Worm (Caenorhabditis elegans) whole organism, L4 larva: ENCODE measurements around the gene K07B1.7.

ENCODE experiments used
- D1046.2 ChIP-seq: fragments of 200-800 bp; sonication (Bioruptor generic); IDR thresholded peaks from 2 replicates; pipeline ENCODE4 v1.3.6; 2022; ENCODE audit warnings: missing genetic modification characterization, missing compliant biosample characterization
- F26F4.8 ChIP-seq: fragments of 200-800 bp; sonication (Bioruptor generic); conservative IDR thresholded peaks from 2 replicates; pipeline ENCODE4 v1.3.6; 2022; ENCODE audit warnings: missing genetic modification characterization, missing compliant biosample characterization
- F44E2.7 ChIP-seq: fragments of 200-800 bp; sonication (Bioruptor generic); IDR thresholded peaks from 2 replicates; pipeline ENCODE4 v2.1.2; 2022; ENCODE audit warnings: missing genetic modification characterization, missing compliant biosample characterization
- F49E8.2 ChIP-seq: sonication (generic microtip); optimal IDR thresholded peaks from 2 replicates; lab custom pipeline; 2016; ENCODE audit warnings: missing compliant biosample characterization, mild to moderate bottlenecking, missing genetic modification characterization, borderline replicate concordance
- R02D3.7 ChIP-seq: fragments of 150-350 bp; sonication (generic microtip); optimal IDR thresholded peaks from 3 replicates; lab custom pipeline; 2014; ENCODE audit warnings: missing biosample characterization, missing genetic modification characterization
- T20F7.1 ChIP-seq: fragments of 200-800 bp; sonication (Bioruptor generic); optimal IDR thresholded peaks from 2 replicates; lab custom pipeline; 2018; ENCODE audit warnings: mild to moderate bottlenecking, missing genetic modification characterization, missing compliant biosample characterization
- T26A8.4 ChIP-seq: fragments of 200-800 bp; sonication (Bioruptor generic); IDR thresholded peaks from 2 replicates; pipeline ENCODE4 v1.3.6; 2022; ENCODE audit warnings: missing genetic modification characterization, missing compliant biosample characterization
- Y5F2A.4 ChIP-seq: fragments of 200-800 bp; sonication (Bioruptor generic); optimal IDR thresholded peaks from 2 replicates; lab custom pipeline; 2018; ENCODE audit warnings: mild to moderate bottlenecking, missing genetic modification characterization, missing compliant biosample characterization
- aha-1 ChIP-seq: fragments of 150-350 bp; peaks from one replicate; lab custom pipeline; 2014; ENCODE audit warnings: missing biosample characterization, missing genetic modification characterization
- aly-2 ChIP-seq: sonication (generic microtip); optimal IDR thresholded peaks from 2 replicates; lab custom pipeline; 2018; ENCODE audit warnings: missing biosample characterization, missing genetic modification characterization
- arid-1 ChIP-seq: fragments of 200-800 bp; sonication (Bioruptor generic); conservative IDR thresholded peaks from 2 replicates; pipeline ENCODE4 v1.3.6; 2022; ENCODE audit warnings: missing genetic modification reagents, missing genetic modification characterization, missing compliant biosample characterization
- ceh-82 ChIP-seq: sonication (generic microtip); optimal IDR thresholded peaks from 2 replicates; lab custom pipeline; 2017; ENCODE audit warnings: missing biosample characterization, missing genetic modification characterization
- ces-1 ChIP-seq: fragments of 150-350 bp; sonication (generic microtip); optimal IDR thresholded peaks from 4 replicates; lab custom pipeline; 2014; ENCODE audit warnings: missing biosample characterization, missing genetic modification reagents, missing genetic modification characterization
- cey-2 ChIP-seq: sonication (generic microtip); optimal IDR thresholded peaks from 3 replicates; lab custom pipeline; 2017; ENCODE audit warnings: missing genetic modification characterization, mild to moderate bottlenecking, missing compliant biosample characterization, antibody characterized with exemption, borderline replicate concordance; ENCODE audit not compliant: insufficient read depth
- daf-8 ChIP-seq: fragments of 200-800 bp; sonication (Bioruptor generic); IDR thresholded peaks from 2 replicates; pipeline ENCODE4 v1.3.6; 2022; ENCODE audit warnings: missing genetic modification characterization, missing compliant biosample characterization
- dmd-6 ChIP-seq: fragments of 200-800 bp; sonication (Bioruptor generic); IDR thresholded peaks from 2 replicates; pipeline ENCODE4 v1.3.6; 2022; ENCODE audit warnings: missing genetic modification reagents, missing genetic modification characterization, missing compliant biosample characterization
- dpl-1 ChIP-seq: fragments of 150-350 bp; optimal IDR thresholded peaks from 2 replicates; lab custom pipeline; 2014; ENCODE audit warnings: missing biosample characterization, missing genetic modification reagents, missing genetic modification characterization
- duxl-1 ChIP-seq: sonication (generic microtip); optimal IDR thresholded peaks from 2 replicates; lab custom pipeline; 2016; ENCODE audit warnings: mild to moderate bottlenecking, missing genetic modification characterization, moderate library complexity, missing compliant biosample characterization; ENCODE audit not compliant: poor library complexity
- fos-1 ChIP-seq: fragments of 150-350 bp; optimal IDR thresholded peaks from 2 replicates; lab custom pipeline; 2014; ENCODE audit warnings: missing biosample characterization, missing genetic modification characterization
- hif-1 ChIP-seq, 2 experiments: sonication (generic microtip); optimal IDR thresholded peaks; 2 replicates each; lab custom pipeline; 2016 to 2017; ENCODE audit warnings: missing compliant biosample characterization in 2 of 2, missing genetic modification characterization in 2 of 2, missing genetic modification reagents in 2 of 2, missing genotype in 2 of 2, mild to moderate bottlenecking in 1 of 2
- hlh-11 ChIP-seq: fragments of 200-800 bp; sonication (Bioruptor generic); optimal IDR thresholded peaks from 2 replicates; lab custom pipeline; 2018; ENCODE audit warnings: mild to moderate bottlenecking, missing genetic modification characterization, missing compliant biosample characterization
- hmg-1.1 ChIP-seq: fragments of 200-800 bp; sonication (Bioruptor generic); IDR thresholded peaks from 2 replicates; pipeline ENCODE4 v1.3.6; 2022; ENCODE audit warnings: missing genetic modification reagents, missing genetic modification characterization, missing compliant biosample characterization
- jun-1 ChIP-seq: fragments of 150-350 bp; optimal IDR thresholded peaks from 2 replicates; lab custom pipeline; 2014; ENCODE audit warnings: missing biosample characterization, missing genetic modification reagents, missing genetic modification characterization
- lin-15B ChIP-seq: fragments of 150-350 bp; sonication (generic microtip); optimal IDR thresholded peaks from 3 replicates; lab custom pipeline; 2014; ENCODE audit warnings: missing biosample characterization, missing genetic modification characterization
- lin-29 ChIP-seq: fragments of 200-800 bp; sonication (Bioruptor generic); IDR thresholded peaks from 2 replicates; pipeline ENCODE4 v1.3.6; 2022; ENCODE audit warnings: missing genetic modification reagents, missing genetic modification characterization, missing compliant biosample characterization
- lsy-2 ChIP-seq, 2 experiments: fragments of 150-350 bp in 1 of 2; sonication (generic microtip) in 1 of 2; optimal IDR thresholded peaks; 2 replicates each; lab custom pipeline; 2014 to 2017; ENCODE audit warnings: missing biosample characterization in 2 of 2, missing genetic modification characterization in 2 of 2
- madf-5 ChIP-seq, 2 experiments: fragments of 200-800 bp; sonication (Bioruptor generic); IDR thresholded peaks; 2 replicates each; pipeline ENCODE4 v1.3.6; 2022; ENCODE audit warnings: missing compliant biosample characterization in 2 of 2, missing genetic modification characterization in 2 of 2
- madf-9 ChIP-seq: fragments of 200-800 bp; sonication (Bioruptor generic); conservative IDR thresholded peaks from 2 replicates; pipeline ENCODE4 v1.3.6; 2022; ENCODE audit warnings: missing genetic modification reagents, missing genetic modification characterization, missing compliant biosample characterization
- mdt-29 ChIP-seq: fragments of 200-800 bp; sonication (Bioruptor generic); IDR thresholded peaks from 2 replicates; pipeline ENCODE4 v1.3.6; 2022; ENCODE audit warnings: missing genetic modification reagents, missing genetic modification characterization, missing compliant biosample characterization
- mep-1 ChIP-seq: fragments of 150-350 bp; sonication (generic microtip); optimal IDR thresholded peaks from 3 replicates; lab custom pipeline; 2014; ENCODE audit warnings: missing biosample characterization, missing genetic modification characterization
- nhr-10 ChIP-seq: fragments of 150-350 bp; optimal IDR thresholded peaks from 2 replicates; lab custom pipeline; 2014; ENCODE audit warnings: missing biosample characterization, missing genetic modification characterization
- nhr-102 ChIP-seq: sonication (generic microtip); optimal IDR thresholded peaks from 2 replicates; lab custom pipeline; 2016; ENCODE audit warnings: mild to moderate bottlenecking, missing genetic modification characterization, moderate library complexity, missing compliant biosample characterization
- nhr-11 ChIP-seq: fragments of 150-350 bp; optimal IDR thresholded peaks from 2 replicates; lab custom pipeline; 2014; ENCODE audit warnings: missing biosample characterization, missing genetic modification characterization
- nhr-111 ChIP-seq: fragments of 200-800 bp; sonication (Bioruptor generic); optimal IDR thresholded peaks from 2 replicates; lab custom pipeline; 2018; ENCODE audit warnings: mild to moderate bottlenecking, missing genetic modification characterization, missing compliant biosample characterization
- nhr-237 ChIP-seq: sonication (generic microtip); optimal IDR thresholded peaks from 2 replicates; lab custom pipeline; 2017; ENCODE audit warnings: missing biosample characterization, missing genetic modification characterization
- nhr-28 ChIP-seq: fragments of 150-350 bp; optimal IDR thresholded peaks from 2 replicates; lab custom pipeline; 2014; ENCODE audit warnings: missing biosample characterization, missing genetic modification characterization
- nhr-48 ChIP-seq: sonication (generic microtip); optimal IDR thresholded peaks from 2 replicates; lab custom pipeline; 2016; ENCODE audit warnings: mild to moderate bottlenecking, missing genetic modification characterization, missing compliant biosample characterization
- nhr-6 ChIP-seq: fragments of 150-350 bp; optimal IDR thresholded peaks from 2 replicates; lab custom pipeline; 2014; ENCODE audit warnings: missing biosample characterization, missing genetic modification characterization
- nhr-76 ChIP-seq: fragments of 150-350 bp; optimal IDR thresholded peaks from 2 replicates; lab custom pipeline; 2014; ENCODE audit warnings: missing biosample characterization, missing genetic modification characterization
- pqm-1 ChIP-seq: sonication (generic microtip); optimal IDR thresholded peaks from 2 replicates; lab custom pipeline; 2017; ENCODE audit warnings: missing biosample characterization, missing genetic modification characterization
- set-16 ChIP-seq: fragments of 200-800 bp; sonication (Bioruptor generic); IDR thresholded peaks from 2 replicates; pipeline ENCODE4 v1.3.6; 2022; ENCODE audit warnings: missing genetic modification reagents, missing genetic modification characterization, missing compliant biosample characterization
- skn-1 ChIP-seq: fragments of 150-350 bp; optimal IDR thresholded peaks from 2 replicates; lab custom pipeline; 2014; ENCODE audit warnings: missing biosample characterization, missing genetic modification characterization
- snpc-4 ChIP-seq: fragments of 150-350 bp; optimal IDR thresholded peaks from 2 replicates; lab custom pipeline; 2014; ENCODE audit warnings: missing biosample characterization, missing genetic modification characterization
- unc-130 ChIP-seq: sonication (generic microtip); optimal IDR thresholded peaks from 2 replicates; lab custom pipeline; 2016; ENCODE audit warnings: missing genetic modification reagents, missing genetic modification characterization, missing compliant biosample characterization
- unc-62 ChIP-seq, 3 experiments: fragments of 150-350 bp in 1 of 3; sonication (generic microtip); optimal IDR thresholded peaks in 2 of 3; peaks in 1 of 3; 1 replicate in 1 of 3; 2 replicates in 2 of 3; lab custom pipeline; 2014 to 2017; ENCODE audit warnings: missing biosample characterization in 3 of 3, missing genetic modification characterization in 3 of 3, missing genetic modification reagents in 3 of 3, missing genotype in 1 of 3
- vab-7 ChIP-seq: fragments of 200-800 bp; sonication (Bioruptor generic); IDR thresholded peaks from 2 replicates; pipeline ENCODE4 v1.3.6; 2022; ENCODE audit warnings: missing genetic modification reagents, missing genetic modification characterization, missing compliant biosample characterization
- zip-11 ChIP-seq: fragments of 200-800 bp; sonication (Bioruptor generic); IDR thresholded peaks from 2 replicates; pipeline ENCODE4 v1.3.6; 2022; ENCODE audit warnings: missing genetic modification characterization, missing compliant biosample characterization
- zip-2 ChIP-seq: fragments of 150-350 bp; optimal IDR thresholded peaks from 2 replicates; lab custom pipeline; 2014; ENCODE audit warnings: missing biosample characterization, missing genetic modification characterization

Gene K07B1.7

DNA sequence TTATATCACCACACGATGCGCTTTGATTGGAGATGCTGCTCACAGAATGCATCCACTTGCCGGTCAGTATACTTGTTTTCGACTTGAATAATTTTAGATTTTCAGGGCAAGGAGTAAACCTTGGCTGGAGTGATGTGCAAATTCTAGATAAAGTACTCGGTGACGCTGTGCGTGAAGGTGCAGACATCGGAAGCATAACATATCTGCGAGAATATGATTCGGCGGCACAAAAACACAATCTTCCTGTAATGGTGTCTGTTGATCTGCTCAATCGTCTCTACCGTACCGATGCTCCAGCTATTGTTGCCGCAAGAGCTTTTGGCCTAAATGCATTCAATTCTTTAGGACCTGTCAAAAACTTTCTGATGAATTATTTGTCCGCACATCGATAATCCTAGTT, 8.3 kb downstream of the K07B1.7 start (continued):
- no peak for TF ChIP-seq nhr-237
- no peak for TF ChIP-seq ces-1 (GFP tag; lab: Kevin White, UChicago)

DNA sequence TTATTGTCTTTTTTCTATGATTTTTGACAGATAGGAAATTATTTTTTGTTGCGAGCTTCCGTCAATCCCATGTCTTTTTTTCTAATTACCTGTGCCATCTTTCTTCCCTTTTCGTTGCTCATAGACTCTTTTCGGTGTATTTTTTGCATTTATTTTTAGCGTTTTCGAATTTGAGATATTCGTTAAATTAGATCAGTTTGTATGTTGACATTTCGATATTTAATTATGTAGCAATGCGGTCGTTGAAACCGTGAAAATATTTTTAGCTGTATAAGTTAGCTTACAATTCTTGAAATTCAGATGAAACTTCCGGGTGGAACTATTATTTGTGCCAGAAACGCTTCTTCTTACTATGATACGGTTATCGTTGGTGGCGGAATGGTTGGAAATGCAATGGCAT, 10.3 kb downstream of the K07B1.7 start, which contains the start of gene coq-6:
Gene coq-6, plus strand, starts transcription at position 301 of the 400 bp plus-strand sequence.
- no peak for TF ChIP-seq unc-130 (GFP tag; lab: Kevin White, UChicago)
- peak; percentile 69 for TF ChIP-seq aha-1
- no peak for TF ChIP-seq madf-5 (GFP tag; IDR thresholded peaks at IDR 0.05; lab: Robert Waterston, UW)
- no peak for TF ChIP-seq dmd-6 (GFP tag; lab: Robert Waterston, UW)
- TF ChIP-seq D1046.2, result no peak
- no peak for TF ChIP-seq nhr-10 (tag; lab: Kevin White, UChicago)

DNA sequence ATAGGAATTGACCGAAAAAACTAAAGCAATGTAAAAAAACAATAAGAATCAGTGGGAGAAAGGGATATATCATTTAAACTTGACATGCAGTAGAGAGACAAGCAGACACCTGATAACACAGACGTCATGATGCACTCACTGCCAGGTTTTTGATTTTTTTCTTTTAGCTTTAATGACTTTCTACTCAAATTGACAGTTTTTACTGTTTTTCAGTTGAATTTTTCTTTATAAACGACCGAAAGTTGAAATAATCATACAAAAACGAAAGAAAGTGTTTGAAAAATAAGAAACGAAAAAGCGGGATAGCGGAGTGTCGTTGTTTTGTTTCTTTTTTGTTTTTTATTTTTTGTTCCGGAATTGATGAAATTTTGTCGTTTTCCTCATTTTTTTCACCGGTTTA, 12.5 kb downstream of the K07B1.7 start, which contains the start of gene ucp-4:
Gene ucp-4, plus strand, starts transcription at position 83 of the 400 bp plus-strand sequence.
- TF ChIP-seq hlh-11, result peak; percentile 29
- TF ChIP-seq set-16 (GFP tag; lab: Robert Waterston, UW), result no peak
- no peak for TF ChIP-seq daf-8
- no peak for TF ChIP-seq ceh-82 (tag; lab: Kevin White, UChicago)
- TF ChIP-seq nhr-11 (tag; lab: Kevin White, UChicago), result no peak
- no peak for TF ChIP-seq nhr-6 (tag; lab: Kevin White, UChicago)
- TF ChIP-seq F49E8.2 (tag; lab: Kevin White, UChicago), result no peak
- TF ChIP-seq jun-1 (tag; lab: Kevin White, UChicago), result no peak
- TF ChIP-seq dmd-6 (GFP tag; lab: Robert Waterston, UW), result peak; percentile 75
- peak; percentile 4 for TF ChIP-seq nhr-28 (tag; lab: Kevin White, UChicago)
- no peak for TF ChIP-seq cey-2
- no peak for TF ChIP-seq nhr-10 (tag; lab: Kevin White, UChicago)
- no peak for TF ChIP-seq vab-7 (GFP tag; lab: Robert Waterston, UW)
- no peak for TF ChIP-seq arid-1 (GFP tag; lab: Robert Waterston, UW)
- TF ChIP-seq F44E2.7 (GFP tag; lab: Robert Waterston, UW), result no peak
- no peak for TF ChIP-seq duxl-1 (tag; lab: Kevin White, UChicago)
- no peak for TF ChIP-seq hif-1 (tag; optimal IDR thresholded peaks at IDR 0.05; lab: Kevin White, UChicago)
- TF ChIP-seq pqm-1 (tag; lab: Kevin White, UChicago), result no peak
- TF ChIP-seq snpc-4 (tag; lab: Kevin White, UChicago), result no peak
- peak in 1 of 2 experiments; percentile 30 for TF ChIP-seq unc-62 (GFP tag; optimal IDR thresholded peaks at IDR 0.05 in 1 of 2; lab: Kevin White, UChicago)
- no peak for TF ChIP-seq unc-62 (tag; optimal IDR thresholded peaks at IDR 0.05; lab: Kevin White, UChicago)
- TF ChIP-seq R02D3.7, result no peak
- no peak for TF ChIP-seq D1046.2
- TF ChIP-seq skn-1 (tag; lab: Kevin White, UChicago), result no peak
- TF ChIP-seq Y5F2A.4 (GFP tag; lab: Kevin White, UChicago), result no peak
- TF ChIP-seq fos-1, result no peak
- no peak for TF ChIP-seq mep-1
- TF ChIP-seq nhr-48 (tag; lab: Kevin White, UChicago), result no peak
- TF ChIP-seq nhr-111 (GFP tag; lab: Kevin White, UChicago), result no peak
- TF ChIP-seq zip-2 (tag; lab: Kevin White, UChicago), result no peak
- no peak for TF ChIP-seq hmg-1.1 (GFP tag; lab: Robert Waterston, UW)
- no peak for TF ChIP-seq mdt-29 (GFP tag; lab: Robert Waterston, UW)
- no peak for TF ChIP-seq nhr-76 (tag; lab: Kevin White, UChicago)
- TF ChIP-seq nhr-102 (tag; lab: Kevin White, UChicago), result no peak
- no peak for TF ChIP-seq lin-15B (tag; lab: Kevin White, UChicago)
- TF ChIP-seq F26F4.8 (GFP tag; lab: Robert Waterston, UW), result no peak
- TF ChIP-seq zip-11 (GFP tag; lab: Robert Waterston, UW), result no peak
- no peak for TF ChIP-seq unc-130 (GFP tag; lab: Kevin White, UChicago)
- no peak for TF ChIP-seq aha-1
- no peak for TF ChIP-seq T26A8.4
- TF ChIP-seq lsy-2 (tag; optimal IDR thresholded peaks at IDR 0.05; lab: Kevin White, UChicago), result no peak
- no peak for TF ChIP-seq aly-2 (tag; lab: Kevin White, UChicago)
- peak; percentile 85 for TF ChIP-seq T20F7.1 (GFP tag; lab: Kevin White, UChicago)
- no peak for TF ChIP-seq lin-29 (GFP tag; lab: Robert Waterston, UW)
- no peak for TF ChIP-seq madf-9 (GFP tag; lab: Robert Waterston, UW)
- TF ChIP-seq dpl-1 (GFP tag; lab: Kevin White, UChicago), result no peak
